Fruit fly (Drosophila melanogaster) whole organism, larva: ENCODE measurements around the gene Gr64d.

Source experiments
- noc ChIP-seq: fragments of 200-800 bp; sonication (Bioruptor generic); optimal IDR thresholded peaks from 3 replicates; lab custom pipeline; 2019; ENCODE audit warnings: missing biosample characterization, mild to moderate bottlenecking, missing genetic modification characterization, moderate library complexity

Gene Gr64d

dm6 chr3L:4031762-4032161, at the start of gene Gr64d, which contains the start of gene Gr64e:
Gr64d (plus strand) TSS chr3L:4032062.
Gr64e (plus strand) TSS chr3L:4032141.
- no peak for TF ChIP-seq noc (tag; lab: Kevin White, UChicago)

- no peak for TF ChIP-seq noc (tag; lab: Kevin White, UChicago)
These were observed 48.4 kb upstream of the Gr64d start, which contains the start of gene scrt for dm6 chr3L:3983466-3983946. scrt (plus strand) TSS chr3L:3983896.

dm6 chr3L:3995554-3995953, 36.3 kb upstream of the Gr64d start:
- TF ChIP-seq noc (tag; lab: Kevin White, UChicago), result no peak

DNA sequence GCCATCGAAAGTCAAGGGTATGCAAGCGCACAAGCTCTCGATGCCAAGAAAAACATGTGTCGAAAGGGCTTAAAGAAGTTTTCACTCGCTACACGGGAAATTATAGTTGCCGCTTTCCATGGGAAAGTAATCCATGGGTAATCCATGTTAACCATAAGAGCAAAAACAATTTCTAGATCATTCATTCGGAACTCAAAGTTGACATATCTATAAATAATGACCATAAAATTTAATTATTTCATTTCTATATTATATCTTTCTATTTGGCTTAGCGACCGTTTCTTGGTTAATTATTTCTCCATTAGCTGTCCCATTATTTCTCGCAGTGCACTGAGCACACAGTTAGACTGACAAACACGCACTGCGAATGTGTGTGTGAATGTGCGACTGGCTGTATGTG, 31.2 kb upstream of the Gr64d start:
- no peak for TF ChIP-seq noc (tag; lab: Kevin White, UChicago)

DNA sequence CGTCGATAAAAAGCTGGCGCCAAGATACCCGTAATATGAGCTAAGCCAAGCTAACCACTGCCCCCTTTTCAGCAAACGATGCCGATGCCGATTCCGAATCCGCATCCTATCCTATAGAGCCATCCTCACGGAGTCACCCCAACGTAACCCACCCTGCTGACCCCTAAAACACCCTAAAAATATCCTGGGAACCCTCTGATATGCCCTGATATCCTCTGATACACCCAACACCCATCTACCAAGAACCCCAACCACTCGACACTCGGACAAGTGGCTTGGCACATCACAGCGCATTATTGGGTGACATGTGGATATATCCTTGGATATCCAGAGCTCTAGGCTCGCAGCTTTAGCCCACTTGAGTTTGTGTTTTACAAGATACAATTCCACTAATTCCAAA, 30.4 kb upstream of the Gr64d start:
- TF ChIP-seq noc (tag; lab: Kevin White, UChicago), result no peak

DNA sequence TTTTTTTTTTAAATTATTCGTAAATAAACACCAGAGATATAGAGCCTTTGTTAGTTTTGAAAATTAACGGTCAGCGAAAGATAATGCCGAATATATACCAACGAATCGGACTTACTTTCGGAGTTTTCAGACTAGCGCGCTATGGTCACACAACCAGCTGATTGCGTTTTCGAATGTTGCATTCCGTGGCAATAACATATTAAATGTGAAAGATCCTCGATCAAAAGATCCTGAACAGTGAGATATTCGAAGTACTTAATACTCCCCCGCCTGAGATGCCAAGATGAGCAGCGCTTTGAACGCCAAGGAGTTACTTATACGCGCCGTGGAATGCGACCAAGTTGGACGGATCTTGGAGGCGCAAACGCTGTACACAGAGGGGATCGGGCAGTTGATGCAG, 28.5 kb upstream of the Gr64d start, which contains the start of gene CG14985:
TSS of gene CG14985 (plus strand) at position 159 of the 400 bp plus-strand sequence.
- no peak for TF ChIP-seq noc (tag; lab: Kevin White, UChicago)

DNA sequence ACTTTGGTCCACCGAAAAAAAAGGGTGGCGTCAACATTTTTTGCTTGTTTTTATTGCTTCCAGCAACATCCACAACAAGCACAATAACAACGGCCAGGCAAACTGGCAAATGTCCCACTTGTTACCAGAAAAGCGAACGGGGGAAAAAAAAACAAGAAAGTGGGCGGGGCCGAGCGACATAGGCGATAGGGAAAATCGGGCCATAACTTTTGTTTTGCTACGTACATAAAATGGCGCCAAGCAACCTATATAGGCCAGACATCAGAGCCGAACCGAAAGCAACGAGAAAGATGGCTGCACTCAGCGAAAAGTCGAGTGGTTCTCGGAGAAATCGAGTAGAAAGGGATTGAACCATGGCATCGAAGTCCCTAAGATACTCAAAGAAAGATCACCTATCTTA, 24.6 kb upstream of the Gr64d start:
- no peak for TF ChIP-seq noc (tag; lab: Kevin White, UChicago)

DNA sequence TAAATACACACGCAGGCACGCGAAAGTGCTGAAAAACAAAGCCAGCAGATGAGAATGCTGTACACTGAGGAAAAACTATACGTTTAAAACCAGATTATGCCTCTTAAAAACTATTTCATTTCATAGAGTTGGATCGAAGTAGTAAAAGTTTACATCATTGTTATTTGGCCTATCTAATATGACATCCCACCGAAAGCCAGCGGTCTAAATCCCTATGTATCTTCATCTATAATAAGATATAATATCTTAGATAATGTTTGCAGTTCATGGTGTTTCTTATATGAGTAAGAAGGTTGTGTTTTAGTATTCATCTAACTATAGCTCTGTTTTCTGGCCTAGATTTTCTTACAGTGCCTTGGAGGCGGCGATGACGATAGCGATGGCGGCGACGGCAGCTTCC, 21.7 kb upstream of the Gr64d start:
- no peak for TF ChIP-seq noc (tag; lab: Kevin White, UChicago)

dm6 chr3L:4014349-4014748, 17.5 kb upstream of the Gr64d start:
- TF ChIP-seq noc (tag; lab: Kevin White, UChicago), result no peak

dm6 chr3L:4016754-4017153, 15.1 kb upstream of the Gr64d start:
- no peak for TF ChIP-seq noc (tag; lab: Kevin White, UChicago)

DNA sequence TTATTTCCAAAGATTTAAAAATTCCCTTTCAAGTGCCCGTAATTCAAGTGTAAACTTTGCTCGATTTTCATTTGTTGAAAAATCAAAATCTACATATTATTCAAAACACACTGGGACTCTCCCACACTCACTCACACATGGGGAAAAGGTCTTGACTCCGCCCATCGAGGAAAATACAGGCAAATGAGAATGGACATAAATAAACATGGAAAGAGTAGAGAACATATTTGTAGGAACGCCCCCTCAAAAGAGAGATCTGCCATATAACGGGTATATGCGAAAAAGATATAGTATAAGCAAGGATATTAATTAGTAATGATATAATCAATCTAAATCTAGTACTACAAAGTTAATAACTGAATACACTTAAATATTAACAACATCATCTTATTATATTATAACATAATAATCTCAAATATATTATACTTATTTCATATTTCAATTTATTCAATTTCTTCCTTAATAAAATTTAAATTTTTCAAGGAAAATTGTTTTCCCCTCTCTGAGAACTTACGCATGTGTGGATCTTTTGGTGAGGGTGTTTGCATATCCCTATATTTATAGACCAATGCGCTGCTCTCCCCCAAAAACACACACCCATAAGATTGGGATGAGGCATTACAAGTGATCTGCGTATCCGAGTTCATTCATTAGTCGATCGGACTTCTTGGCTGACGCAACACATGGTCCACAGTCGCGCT, 13.5 kb upstream of the Gr64d start, which contains the start of gene FoxL1:
TSS of gene FoxL1 (plus strand) at position 651 of the 701 bp plus-strand sequence.
- no peak for TF ChIP-seq noc (tag; lab: Kevin White, UChicago)

- no peak for TF ChIP-seq noc (tag; lab: Kevin White, UChicago)
These were observed 10.5 kb upstream of the Gr64d start, which contains the start of gene Mul1 for dm6 chr3L:4021260-4021831. Mul1 (plus strand) TSS chr3L:4021457.

dm6 chr3L:4024464-4024863, 7.4 kb upstream of the Gr64d start:
- no peak for TF ChIP-seq noc (tag; lab: Kevin White, UChicago)

DNA sequence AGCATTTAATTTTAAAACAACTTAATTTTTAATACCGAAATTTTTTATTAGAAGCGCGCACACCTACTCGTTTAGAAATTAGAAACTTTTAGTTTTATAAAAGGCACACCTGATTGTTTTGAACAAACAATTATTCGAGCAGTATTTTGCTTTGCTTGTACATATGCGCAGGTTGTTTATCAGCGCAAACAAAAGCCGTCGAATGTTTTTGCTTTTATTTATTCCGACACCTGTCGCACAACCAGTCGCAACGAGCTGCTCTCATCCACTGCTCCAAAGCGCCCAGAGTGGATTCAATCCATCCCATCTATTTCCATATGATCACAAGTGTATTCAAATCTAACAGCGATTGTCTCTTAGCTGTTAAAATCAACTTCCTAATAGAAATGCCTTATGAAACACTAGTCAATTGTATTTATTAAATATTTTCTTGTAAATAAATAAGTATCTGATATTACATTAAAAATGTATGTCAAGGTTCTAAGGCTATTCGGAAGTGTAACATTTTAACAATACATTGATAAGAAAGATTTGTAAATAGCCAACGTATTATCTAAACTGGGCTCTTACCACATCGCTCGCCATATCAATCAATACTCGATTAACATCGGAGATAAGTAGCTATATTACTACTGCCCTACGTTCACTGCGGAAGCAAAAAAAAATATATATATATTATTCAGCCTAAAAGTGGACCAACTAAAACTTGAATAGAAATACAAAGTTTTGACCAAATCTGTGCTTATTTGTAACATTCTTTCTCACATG, 5.9 kb upstream of the Gr64d start, which contains the start of gene CG11594:
TSS of gene CG11594 (minus strand) at position 274 of the 768 bp plus-strand sequence.
- TF ChIP-seq noc (tag; lab: Kevin White, UChicago), result no peak

dm6 chr3L:4026506-4026868, 5.4 kb upstream of the Gr64d start, which contains the start of gene Gr64a:
Gr64a (plus strand) TSS chr3L:4026769.
- no peak for TF ChIP-seq noc (tag; lab: Kevin White, UChicago)

dm6 chr3L:4028305-4028704, 3.6 kb upstream of the Gr64d start, which contains the start of the genes Gr64b and Gr64c:
Gr64b (plus strand) TSS chr3L:4028605.
Gr64c (plus strand) TSS chr3L:4028605.
- TF ChIP-seq noc (tag; lab: Kevin White, UChicago), result no peak
